Worm (Caenorhabditis elegans) whole organism, L2 larva: ENCODE data around the gene ifa-1.

Experiments
- ZK546.5 ChIP-seq: sonication (generic microtip); optimal IDR thresholded peaks from 2 replicates; lab custom pipeline; 2017; ENCODE audit warnings: missing biosample characterization, missing genetic modification characterization
- ceh-16 ChIP-seq: fragments of 150-350 bp; optimal IDR thresholded peaks from 2 replicates; lab custom pipeline; 2014; ENCODE audit warnings: missing biosample characterization, missing genetic modification characterization
- ceh-82 ChIP-seq: fragments of 150-350 bp; optimal IDR thresholded peaks from 2 replicates; lab custom pipeline; 2014; ENCODE audit warnings: missing biosample characterization, missing genetic modification characterization
- crh-2 ChIP-seq: sonication (generic microtip); optimal IDR thresholded peaks from 2 replicates; lab custom pipeline; 2017; ENCODE audit warnings: missing biosample characterization, missing genetic modification characterization
- elt-1 ChIP-seq: fragments of 150-350 bp; optimal IDR thresholded peaks from 2 replicates; lab custom pipeline; 2014; ENCODE audit warnings: missing biosample characterization, missing genetic modification characterization
- mdl-1 ChIP-seq, 2 experiments: fragments of 150-350 bp in 1 of 2; sonication (generic microtip) in 1 of 2; optimal IDR thresholded peaks; 2 replicates each; lab custom pipeline; 2017; ENCODE audit warnings: missing biosample characterization in 2 of 2, missing genetic modification characterization in 2 of 2
- nhr-77 ChIP-seq: fragments of 150-350 bp; optimal IDR thresholded peaks from 2 replicates; lab custom pipeline; 2014; ENCODE audit warnings: missing biosample characterization, missing genetic modification characterization
- unc-39 ChIP-seq: fragments of 150-350 bp; optimal IDR thresholded peaks from 2 replicates; lab custom pipeline; 2014; ENCODE audit warnings: missing biosample characterization, missing genetic modification characterization
- unc-55 ChIP-seq: fragments of 150-350 bp; sonication (generic microtip); optimal IDR thresholded peaks from 3 replicates; lab custom pipeline; 2014; ENCODE audit warnings: missing biosample characterization, missing genetic modification reagents, missing genetic modification characterization
- unc-62 ChIP-seq: fragments of 150-350 bp; optimal IDR thresholded peaks from 2 replicates; lab custom pipeline; 2014; ENCODE audit warnings: missing biosample characterization, missing genetic modification reagents, missing genetic modification characterization
- ztf-11 ChIP-seq: sonication (generic microtip); optimal IDR thresholded peaks from 2 replicates; lab custom pipeline; 2017; ENCODE audit warnings: missing biosample characterization, missing genetic modification characterization

ce11 chrX:11305773-11306172 is 34.8 kb downstream of the ifa-1 start, which contains the start of gene F08G12.1:
- no peak for TF ChIP-seq unc-39 (tag; lab: Kevin White, UChicago)
- TF ChIP-seq unc-55 (GFP tag; lab: Kevin White, UChicago), result no peak
- no peak for TF ChIP-seq ceh-82 (tag; lab: Kevin White, UChicago)
- TF ChIP-seq ceh-16, result no peak
- no peak for TF ChIP-seq nhr-77 (tag; lab: Kevin White, UChicago)
- TF ChIP-seq ZK546.5 (tag; lab: Kevin White, UChicago), result no peak
- no peak for TF ChIP-seq unc-62 (GFP tag; lab: Kevin White, UChicago)
- TF ChIP-seq mdl-1 (tag; optimal IDR thresholded peaks at IDR 0.05; lab: Kevin White, UChicago), result no peak
- no peak for TF ChIP-seq elt-1
- TF ChIP-seq crh-2, result no peak
- TF ChIP-seq ztf-11 (tag; lab: Kevin White, UChicago), result no peak
